Fruit fly (Drosophila melanogaster) Kc167 (cell line): ENCODE measurements around the gene CG14668.

Experiments
- h ChIP-seq: fragments of >200 bp; optimal IDR thresholded peaks from 3 replicates; lab custom pipeline; 2018; ENCODE audit warnings: missing external identifiers
- insv ChIP-seq: fragments of >200 bp; optimal IDR thresholded peaks from 3 replicates; lab custom pipeline; 2018; ENCODE audit warnings: missing external identifiers
- psq ChIP-seq: fragments of >200 bp; optimal IDR thresholded peaks from 2 replicates; lab custom pipeline; 2017; ENCODE audit warnings: missing external identifiers

dm6 chr3R:5368170-5368781 lies 19.2 kb downstream of the CG14668 start, which contains the start of gene Cerk:
- TF ChIP-seq h (lab: Kevin White, UChicago) (no peak), psq (lab: Kevin White, UChicago) (no peak), insv (no peak)
